Fruit fly (Drosophila melanogaster): ENCODE measurements around the gene CG17917.

dm6 chr3R:6329774-6330298, 11.9 kb upstream of the CG17917 start, which contains the start of gene Osi18:
- TF ChIP-seq CG8478 (optimal IDR thresholded peaks at IDR 0.05) (no peak), CTCF (optimal IDR thresholded peaks at IDR 0.05) (no peak)
